Worm (Caenorhabditis elegans): ENCODE results near the gene adk-1.

ce11 chrIV:11210781-11211256, at the start of gene adk-1:
- TF ChIP-seq him-1 (tag; optimal IDR thresholded peaks at IDR 0.05) (no peak), W03F9.2 (tag; optimal IDR thresholded peaks at IDR 0.05) (no peak), dao-5 (tag; optimal IDR thresholded peaks at IDR 0.05) (no peak)

Data from whole organism, L4/young adult.